Fruit fly (Drosophila melanogaster) whole organism, embryonic: ENCODE measurements around the gene Trm7-32.
A peak's percentile ranks its signal among the peaks of the same experiment; 100 is the strongest.

Experiments used
- CG12299 ChIP-seq: fragments of 200-800 bp; sonication (Bioruptor generic); optimal IDR thresholded peaks from 2 replicates; lab custom pipeline; 2018; ENCODE audit warnings: missing biosample characterization, mild to moderate bottlenecking, missing genetic modification characterization
- CG12659 ChIP-seq: fragments of 200-800 bp; sonication (Bioruptor generic); optimal IDR thresholded peaks from 3 replicates; lab custom pipeline; 2017; ENCODE audit warnings: mild to moderate bottlenecking, missing biosample characterization, missing genetic modification reagents, missing genetic modification characterization
- CG15073 ChIP-seq: fragments of 200-800 bp; sonication (Bioruptor generic); optimal IDR thresholded peaks from 2 replicates; lab custom pipeline; 2016; ENCODE audit warnings: missing biosample characterization, missing genetic modification characterization
- CG16813 ChIP-seq: fragments of 200-800 bp; sonication (Bioruptor generic); IDR thresholded peaks from 3 replicates; pipeline ENCODE4 v1.3.6; 2022; ENCODE audit warnings: missing biosample characterization, missing genetic modification characterization; ENCODE audit not compliant: partially characterized antibody
- CG16863 ChIP-seq: fragments of 200-800 bp; sonication (Bioruptor generic); optimal IDR thresholded peaks from 3 replicates; lab custom pipeline; 2016; ENCODE audit warnings: missing biosample characterization, missing genetic modification characterization
- CG17361 ChIP-seq: fragments of 200-800 bp; sonication (Bioruptor generic); IDR thresholded peaks from 3 replicates; pipeline ENCODE4 v1.3.6; 2022; ENCODE audit warnings: missing biosample characterization, missing genetic modification characterization
- CG2678 ChIP-seq: fragments of 200-800 bp; sonication (Bioruptor generic); optimal IDR thresholded peaks from 3 replicates; lab custom pipeline; 2019; ENCODE audit warnings: missing biosample characterization, mild to moderate bottlenecking, missing genetic modification characterization, moderate library complexity
- CG2875 ChIP-seq: fragments of 200-800 bp; sonication (Bioruptor generic); optimal IDR thresholded peaks from 2 replicates; lab custom pipeline; 2017; ENCODE audit warnings: missing biosample characterization, mild to moderate bottlenecking, missing genetic modification characterization, missing genetic modification reagents
- CG32532 ChIP-seq: fragments of 200-800 bp; sonication (Bioruptor generic); IDR thresholded peaks from 2 replicates; pipeline ENCODE4 v1.3.6; 2022; ENCODE audit warnings: missing biosample characterization, missing genetic modification characterization
- CG4424 ChIP-seq: fragments of 200-800 bp; sonication (Bioruptor generic); optimal IDR thresholded peaks from 3 replicates; lab custom pipeline; 2016; ENCODE audit warnings: missing biosample characterization, missing genetic modification characterization
- CG4730 ChIP-seq: fragments of 200-800 bp; sonication (Bioruptor generic); IDR thresholded peaks from 2 replicates; pipeline ENCODE4 v1.3.6; 2022; ENCODE audit warnings: missing biosample characterization, missing genetic modification characterization
- CG6254 ChIP-seq: fragments of 200-800 bp; sonication (Bioruptor generic); optimal IDR thresholded peaks from 3 replicates; lab custom pipeline; 2017; ENCODE audit warnings: mild to moderate bottlenecking, missing biosample characterization, missing genetic modification reagents, missing genetic modification characterization
- CG6272 ChIP-seq: fragments of 200-800 bp; sonication (Bioruptor generic); IDR thresholded peaks from 2 replicates; pipeline ENCODE4 v1.3.6; 2022; ENCODE audit warnings: missing biosample characterization, missing genetic modification characterization
- CG6765 ChIP-seq: fragments of 200-800 bp; sonication (Bioruptor generic); optimal IDR thresholded peaks from 3 replicates; lab custom pipeline; 2017; ENCODE audit warnings: missing biosample characterization, mild to moderate bottlenecking, missing genetic modification characterization
- CG7357 ChIP-seq: fragments of 200-800 bp; sonication (Bioruptor generic); IDR thresholded peaks from 3 replicates; pipeline ENCODE4 v1.3.6; 2022; ENCODE audit warnings: missing biosample characterization, missing genetic modification characterization
- CG7556 ChIP-seq: fragments of 200-800 bp; sonication (Bioruptor generic); optimal IDR thresholded peaks from 2 replicates; lab custom pipeline; 2017; ENCODE audit warnings: missing biosample characterization, mild to moderate bottlenecking, missing genetic modification characterization
- CG7839 ChIP-seq: fragments of 200-800 bp; sonication (Bioruptor generic); optimal IDR thresholded peaks from 3 replicates; lab custom pipeline; 2018; ENCODE audit warnings: missing biosample characterization, mild to moderate bottlenecking, missing genetic modification characterization, moderate library complexity
- CG8359 ChIP-seq: fragments of 200-800 bp; sonication (Bioruptor generic); optimal IDR thresholded peaks from 2 replicates; lab custom pipeline; 2017; ENCODE audit warnings: missing biosample characterization, mild to moderate bottlenecking, missing genetic modification characterization, borderline replicate concordance
- CG9932 ChIP-seq: fragments of 200-800 bp; sonication (Bioruptor generic); IDR thresholded peaks from 2 replicates; pipeline ENCODE4 v1.3.6; 2022; ENCODE audit warnings: missing biosample characterization, missing genetic modification characterization
- Chrac-16 ChIP-seq: fragments of 200-800 bp; sonication (Bioruptor generic); optimal IDR thresholded peaks from 3 replicates; lab custom pipeline; 2016; ENCODE audit warnings: missing biosample characterization, missing genetic modification characterization
- Deaf1 ChIP-seq: fragments of 200-800 bp; optimal IDR thresholded peaks from 3 replicates; lab custom pipeline; 2019; ENCODE audit warnings: missing biosample characterization, mild to moderate bottlenecking, missing genetic modification characterization, moderate library complexity
- Dp ChIP-seq: fragments of 200-800 bp; sonication (Bioruptor generic); optimal IDR thresholded peaks from 2 replicates; lab custom pipeline; 2018; ENCODE audit warnings: missing biosample characterization, mild to moderate bottlenecking, missing genetic modification characterization, moderate library complexity
- Hand ChIP-seq: fragments of 200-800 bp; sonication (Bioruptor generic); optimal IDR thresholded peaks from 2 replicates; lab custom pipeline; 2017; ENCODE audit warnings: mild to moderate bottlenecking, missing biosample characterization, missing genetic modification reagents, missing genetic modification characterization
- HmgZ ChIP-seq: fragments of 200-800 bp; sonication (Bioruptor generic); optimal IDR thresholded peaks from 2 replicates; lab custom pipeline; 2018; ENCODE audit warnings: missing biosample characterization, mild to moderate bottlenecking, missing genetic modification characterization
- Myb ChIP-seq: fragments of 200-800 bp; sonication (Bioruptor generic); optimal IDR thresholded peaks from 2 replicates; lab custom pipeline; 2016; ENCODE audit warnings: missing biosample characterization, missing genetic modification characterization
- NC2α ChIP-seq: fragments of 200-800 bp; sonication (Bioruptor generic); optimal IDR thresholded peaks from 2 replicates; lab custom pipeline; 2016; ENCODE audit warnings: missing biosample characterization, missing genetic modification characterization
- Scr ChIP-seq: fragments of 200-800 bp; sonication (Bioruptor generic); IDR thresholded peaks from 2 replicates; pipeline ENCODE4 v1.3.6; 2022; ENCODE audit warnings: missing biosample characterization, missing genetic modification characterization; ENCODE audit not compliant: partially characterized antibody
- Ssrp ChIP-seq: fragments of 200-800 bp; sonication (Bioruptor generic); optimal IDR thresholded peaks from 2 replicates; lab custom pipeline; 2018; ENCODE audit warnings: missing biosample characterization, mild to moderate bottlenecking, missing genetic modification characterization, moderate library complexity
- Tbp ChIP-seq: fragments of >200 bp; optimal IDR thresholded peaks from 2 replicates; lab custom pipeline; 2018; ENCODE audit warnings: missing biosample characterization, missing genetic modification characterization
- Trl ChIP-seq, 3 experiments: fragments of >200 bp in 2 of 3; fragments of 200-800 bp in 1 of 3; sonication (Bioruptor generic) in 1 of 3; optimal IDR thresholded peaks; 2 replicates in 1 of 3; 3 replicates in 2 of 3; lab custom pipeline; 2016 to 2017; ENCODE audit warnings: missing biosample characterization in 1 of 3, missing genetic modification characterization in 1 of 3
- YL-1 ChIP-seq: fragments of 200-800 bp; sonication (Bioruptor generic); optimal IDR thresholded peaks from 3 replicates; lab custom pipeline; 2017; ENCODE audit warnings: missing biosample characterization, mild to moderate bottlenecking, missing genetic modification characterization
- bsh ChIP-seq, 2 experiments: fragments of 200-800 bp; sonication (Bioruptor generic); optimal IDR thresholded peaks; 2 replicates each; lab custom pipeline; 2017 to 2018; ENCODE audit warnings: mild to moderate bottlenecking in 2 of 2, missing biosample characterization in 2 of 2, missing genetic modification characterization in 2 of 2, moderate library complexity in 1 of 2
- dpn ChIP-seq, 2 experiments: fragments of 200-800 bp; sonication (Bioruptor generic); optimal IDR thresholded peaks; 3 replicates each; lab custom pipeline; 2016; ENCODE audit warnings: missing biosample characterization in 2 of 2, missing genetic modification characterization in 2 of 2
- grn ChIP-seq: fragments of 200-800 bp; sonication (Bioruptor generic); optimal IDR thresholded peaks from 3 replicates; lab custom pipeline; 2017; ENCODE audit warnings: missing biosample characterization, missing genetic modification characterization
- hbn ChIP-seq: fragments of 200-800 bp; sonication (Bioruptor generic); IDR thresholded peaks from 2 replicates; pipeline ENCODE4 v1.3.6; 2022; ENCODE audit warnings: missing biosample characterization, missing genetic modification characterization; ENCODE audit not compliant: partially characterized antibody
- mam ChIP-seq: fragments of 200-800 bp; sonication (Bioruptor generic); optimal IDR thresholded peaks from 3 replicates; lab custom pipeline; 2016; ENCODE audit warnings: missing biosample characterization, missing genetic modification characterization
- nerfin-2 ChIP-seq: fragments of 200-800 bp; sonication (Bioruptor generic); IDR thresholded peaks from 2 replicates; pipeline ENCODE4 v1.3.6; 2022; ENCODE audit warnings: missing biosample characterization, missing genetic modification characterization; ENCODE audit not compliant: partially characterized antibody
- org-1 ChIP-seq: fragments of 200-800 bp; sonication (Bioruptor generic); optimal IDR thresholded peaks from 2 replicates; lab custom pipeline; 2017; ENCODE audit warnings: missing biosample characterization, missing genetic modification characterization
- pzg ChIP-seq: fragments of 200-800 bp; sonication (Bioruptor generic); optimal IDR thresholded peaks from 3 replicates; lab custom pipeline; 2018; ENCODE audit warnings: missing biosample characterization, mild to moderate bottlenecking, missing genetic modification characterization, moderate library complexity
- sc ChIP-seq, 3 experiments: fragments of >200 bp in 2 of 3; fragments of 200-800 bp in 1 of 3; sonication (Bioruptor generic) in 1 of 3; optimal IDR thresholded peaks; 2 replicates in 2 of 3; 3 replicates in 1 of 3; lab custom pipeline; 2017; ENCODE audit warnings: mild to moderate bottlenecking in 1 of 3, missing biosample characterization in 1 of 3, missing genetic modification characterization in 1 of 3, missing genetic modification reagents in 1 of 3
- sna ChIP-seq: fragments of 200-800 bp; sonication (Bioruptor generic); IDR thresholded peaks from 2 replicates; pipeline ENCODE4 v1.3.6; 2022; ENCODE audit warnings: missing biosample characterization, missing genetic modification characterization; ENCODE audit not compliant: partially characterized antibody
- stwl ChIP-seq: fragments of 200-800 bp; sonication (Bioruptor generic); optimal IDR thresholded peaks from 3 replicates; lab custom pipeline; 2018; ENCODE audit warnings: missing biosample characterization, mild to moderate bottlenecking, missing genetic modification characterization, moderate library complexity
- tna ChIP-seq: fragments of 200-800 bp; sonication (Bioruptor generic); IDR thresholded peaks from 2 replicates; pipeline ENCODE4 v1.3.6; 2022; ENCODE audit warnings: missing biosample characterization, missing genetic modification characterization; ENCODE audit not compliant: partially characterized antibody
- trem ChIP-seq: fragments of 200-800 bp; optimal IDR thresholded peaks from 3 replicates; lab custom pipeline; 2019; ENCODE audit warnings: missing biosample characterization, mild to moderate bottlenecking, missing genetic modification characterization, moderate library complexity
- unc-4 ChIP-seq: fragments of 200-800 bp; sonication (Bioruptor generic); IDR thresholded peaks from 2 replicates; pipeline ENCODE4 v1.3.6; 2022; ENCODE audit warnings: missing biosample characterization, missing genetic modification characterization; ENCODE audit not compliant: partially characterized antibody
- zf30C ChIP-seq: fragments of 200-800 bp; sonication (Bioruptor generic); optimal IDR thresholded peaks from 3 replicates; lab custom pipeline; 2018; ENCODE audit warnings: missing biosample characterization, mild to moderate bottlenecking, missing genetic modification characterization

Trm7-32 gene

DNA sequence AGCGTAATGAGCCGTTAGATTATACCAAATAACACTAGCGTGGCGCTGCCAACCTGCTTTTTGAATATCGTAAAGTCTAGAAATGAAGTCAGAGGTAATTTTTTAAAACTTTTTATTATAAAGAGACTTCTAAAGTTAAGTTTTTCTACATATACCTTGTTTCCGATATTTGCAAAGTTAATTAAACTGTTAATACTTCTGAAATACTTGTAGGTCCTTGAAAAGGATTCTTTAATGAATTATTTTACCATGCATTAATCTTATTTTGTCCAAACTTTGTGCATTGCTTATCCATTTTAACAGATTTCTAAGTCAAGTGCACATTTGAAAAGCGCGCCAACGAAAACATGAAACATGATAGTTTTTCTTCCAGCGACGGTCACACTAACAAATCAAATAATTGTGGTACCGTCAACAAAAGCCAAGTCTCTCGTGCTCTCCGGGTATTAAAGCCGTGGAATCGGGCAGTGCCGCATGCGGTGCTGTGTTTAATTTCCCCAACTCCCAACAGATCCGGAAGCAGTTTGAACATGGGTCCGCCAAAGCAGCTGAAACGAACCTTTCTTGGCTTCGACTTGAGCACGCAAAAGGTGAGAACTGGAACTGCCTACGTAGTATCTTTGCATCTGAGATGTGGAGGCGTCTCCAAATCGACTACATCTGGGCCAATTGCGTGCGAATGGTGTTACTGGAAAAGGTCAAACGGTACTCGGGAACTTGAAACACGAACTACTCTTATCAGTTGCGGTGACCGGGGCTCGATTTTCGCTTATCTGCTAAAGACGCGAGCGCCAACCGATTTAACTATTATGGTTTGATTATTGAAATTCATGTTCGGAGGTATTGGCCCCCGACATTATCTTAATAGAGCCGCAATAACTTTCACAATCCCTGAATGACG is 44.2 kb upstream of the Trm7-32 start, which contains the start of the genes EMC2A and CG3534 (continued):
- peak; percentile 42 for TF ChIP-seq pzg (GFP tag; lab: Kevin White, UChicago)
- no peak for TF ChIP-seq NC2α (GFP tag; lab: Kevin White, UChicago)
- no peak for TF ChIP-seq sc (optimal IDR thresholded peaks at IDR 0.05; lab: Kevin White, UChicago)
- no peak for TF ChIP-seq sc (GFP tag; optimal IDR thresholded peaks at IDR 0.05; lab: Kevin White, UChicago)
- peak; percentile 53 for TF ChIP-seq CG2678 (tag; lab: Kevin White, UChicago)
- TF ChIP-seq YL-1 (GFP tag; lab: Kevin White, UChicago): peak; percentile 24
- no peak for TF ChIP-seq bsh (GFP tag; optimal IDR thresholded peaks at IDR 0.05; lab: Kevin White, UChicago)
- TF ChIP-seq Ssrp (tag; lab: Kevin White, UChicago): no peak
- TF ChIP-seq Scr (GFP tag; lab: Robert Waterston, UW): no peak
- no peak for TF ChIP-seq CG9932 (GFP tag; lab: Robert Waterston, UW)
- TF ChIP-seq CG32532: peak; percentile 57
- TF ChIP-seq sna: peak; percentile 42; the same call in 1 of the 2 replicates
- no peak for TF ChIP-seq org-1
- no peak for TF ChIP-seq nerfin-2 (GFP tag; lab: Robert Waterston, UW)
- TF ChIP-seq CG4424 (GFP tag; lab: Kevin White, UChicago): peak; percentile 3
- no peak for TF ChIP-seq HmgZ (tag; lab: Kevin White, UChicago)
- no peak for TF ChIP-seq CG7357 (GFP tag; lab: Robert Waterston, UW)
- TF ChIP-seq mam (GFP tag; lab: Kevin White, UChicago): peak; percentile 38
- peak; percentile 37 for TF ChIP-seq Myb
- TF ChIP-seq CG16863 (GFP tag; lab: Kevin White, UChicago): no peak
- TF ChIP-seq CG6254 (GFP tag; lab: Kevin White, UChicago): no peak
- TF ChIP-seq Tbp: no peak
- TF ChIP-seq CG15073: no peak
- no peak; the same call in 2 of the 3 replicates for TF ChIP-seq CG17361 (GFP tag; lab: Robert Waterston, UW)
- peak in 1 of 2 experiments; percentile 8 for TF ChIP-seq Trl (optimal IDR thresholded peaks at IDR 0.05; lab: Kevin White, UChicago)
- TF ChIP-seq Trl (GFP tag; optimal IDR thresholded peaks at IDR 0.05; lab: Kevin White, UChicago): no peak
- peak; percentile 11 for TF ChIP-seq CG7556 (GFP tag; lab: Kevin White, UChicago)
- TF ChIP-seq CG6765 (GFP tag; lab: Kevin White, UChicago): no peak
- peak; percentile 2 for TF ChIP-seq CG12659 (GFP tag; lab: Kevin White, UChicago)
- no peak for TF ChIP-seq hbn (GFP tag; lab: Robert Waterston, UW)
- TF ChIP-seq CG8359 (GFP tag; lab: Kevin White, UChicago): no peak
- 0 out of 2 replicates have a peak, but pooled peaks have one; percentile 14 for TF ChIP-seq unc-4
- TF ChIP-seq trem (tag; lab: Kevin White, UChicago): peak; percentile 98
- peak; percentile 54 for TF ChIP-seq CG7839 (tag; lab: Kevin White, UChicago)
- no peak for TF ChIP-seq zf30C (GFP tag; lab: Kevin White, UChicago)
- no peak for TF ChIP-seq CG6272 (GFP tag; lab: Robert Waterston, UW)
- peak; percentile 76 for TF ChIP-seq stwl (tag; lab: Kevin White, UChicago)
- no peak for TF ChIP-seq CG12299 (tag; lab: Kevin White, UChicago)
- peak; percentile 64 for TF ChIP-seq Deaf1 (tag; lab: Kevin White, UChicago)
- TF ChIP-seq dpn (GFP tag; optimal IDR thresholded peaks at IDR 0.05; lab: Kevin White, UChicago): peak in 1 of 2 experiments; percentile 44
- no peak for TF ChIP-seq Dp (GFP tag; lab: Kevin White, UChicago)
- TF ChIP-seq CG16813 (GFP tag; lab: Robert Waterston, UW): no peak
- TF ChIP-seq Chrac-16: no peak
- no peak; the same call in 1 of the 2 replicates for TF ChIP-seq CG4730 (GFP tag; lab: Robert Waterston, UW)
- no peak for TF ChIP-seq Hand
- no peak for TF ChIP-seq CG2875
- TF ChIP-seq grn (GFP tag; lab: Kevin White, UChicago): peak; percentile 12
- TF ChIP-seq tna (GFP tag; lab: Robert Waterston, UW): 0 out of 2 replicates have a peak, but pooled peaks have one; percentile 29
